Worm (Caenorhabditis elegans): ENCODE data around the gene magi-1.
A peak's percentile ranks its signal among the peaks of the same experiment; 100 is the strongest.

Gene magi-1

ce11 chrIV:11735025-11735424, 20.2 kb downstream of the magi-1 start, which contains the start of gene K01A6.6:
K01A6.6 (plus strand) TSS chrIV:11735325.
- TF ChIP-seq skn-1 (tag; optimal IDR thresholded peaks at IDR 0.05) (no peak), tlp-1 (tag; optimal IDR thresholded peaks at IDR 0.05) (no peak), pax-3 (tag; optimal IDR thresholded peaks at IDR 0.05) (no peak), mdl-1 (tag; optimal IDR thresholded peaks at IDR 0.05) (no peak), nhr-47 (tag; optimal IDR thresholded peaks at IDR 0.05) (no peak), C04F5.9 (tag; optimal IDR thresholded peaks at IDR 0.05) (no peak), isw-1 (GFP tag; IDR thresholded peaks at IDR 0.05) (no peak), unc-30 (tag; optimal IDR thresholded peaks at IDR 0.05) (no peak), nhr-237 (tag; optimal IDR thresholded peaks at IDR 0.05) (no peak), sox-4 (tag; optimal IDR thresholded peaks at IDR 0.05) (no peak), nhr-12 (tag; optimal IDR thresholded peaks at IDR 0.05) (no peak), lsy-2 (tag; optimal IDR thresholded peaks at IDR 0.05) (no peak), fkh-4 (tag; optimal IDR thresholded peaks at IDR 0.05; ENCODE audit: borderline replicate concordance) (no peak), tbx-2 (tag; optimal IDR thresholded peaks at IDR 0.05) (no peak), ceh-90 (tag; optimal IDR thresholded peaks at IDR 0.05) (no peak), ceh-88 (GFP tag; IDR thresholded peaks at IDR 0.05) (no peak), aha-1 (tag; optimal IDR thresholded peaks at IDR 0.05) (no peak), unc-130 (tag; optimal IDR thresholded peaks at IDR 0.05) (no peak), sup-37 (GFP tag; optimal IDR thresholded peaks at IDR 0.05) (no peak)

DNA sequence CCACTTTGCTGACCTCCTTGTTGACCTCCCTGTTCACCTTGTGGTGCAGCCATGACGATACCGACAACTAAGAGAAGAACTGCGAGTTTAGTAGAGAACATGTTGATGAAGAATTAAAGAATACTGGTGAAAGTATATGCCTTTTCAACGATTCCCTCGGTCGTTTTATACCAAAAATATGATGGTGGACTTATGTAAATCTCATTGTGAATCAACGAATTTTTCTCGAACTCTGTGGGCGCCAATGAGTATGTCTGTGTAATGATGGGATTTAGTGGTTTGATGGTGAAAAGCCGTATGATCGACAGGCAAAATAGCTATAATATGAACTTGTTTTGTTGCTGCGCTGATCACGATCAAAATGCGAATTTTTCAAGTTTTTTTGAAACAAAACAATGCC, 22.4 kb downstream of the magi-1 start, which contains the start of gene K01A6.8:
Gene K01A6.8, minus strand, starts transcription at position 101 of the 400 bp plus-strand sequence.
- no peak for TF ChIP-seq efl-1 (optimal IDR thresholded peaks at IDR 0.05)
- peak in 1 of 2 experiments; percentile 32 for TF ChIP-seq efl-1 (GFP tag; optimal IDR thresholded peaks at IDR 0.05 in 1 of 2)
- TF ChIP-seq nhr-19 (GFP tag; conservative IDR thresholded peaks at IDR 0.05): no peak
- TF ChIP-seq nhr-11 (tag; optimal IDR thresholded peaks at IDR 0.05): no peak

- no peak for TF ChIP-seq irx-1 (tag; optimal IDR thresholded peaks at IDR 0.05)
- no peak for TF ChIP-seq nhr-19 (GFP tag; conservative IDR thresholded peaks at IDR 0.05)
- TF ChIP-seq elt-3 (tag; optimal IDR thresholded peaks at IDR 0.05): no peak
Measured at ce11 chrIV:11738092-11738617, 23.3 kb downstream of the magi-1 start, which contains the start of gene K01A6.7. K01A6.7 (minus strand) TSS chrIV:11738567.

DNA sequence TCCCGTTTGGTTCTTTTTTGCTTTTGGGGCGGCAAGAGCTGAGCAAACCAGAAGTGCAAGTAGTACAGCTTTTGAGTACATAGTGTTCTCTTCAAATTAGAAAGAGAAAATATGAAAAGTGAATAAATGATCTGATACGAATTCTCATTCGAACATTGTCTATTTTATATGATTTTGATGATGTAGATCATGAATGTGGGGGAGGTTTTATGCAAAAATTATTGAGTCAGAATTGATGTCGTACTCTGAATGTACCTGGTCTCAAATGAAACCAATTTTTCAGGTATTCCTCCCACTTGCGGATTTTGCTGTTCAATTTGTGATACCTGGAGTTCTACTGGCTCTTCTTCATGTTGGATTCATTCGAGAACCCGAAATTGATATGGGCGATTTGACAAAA, 25.4 kb downstream of the magi-1 start, which contains the start of gene K01A6.4:
Gene K01A6.4, minus strand, starts transcription at position 101 of the 400 bp plus-strand sequence.
- no peak for TF ChIP-seq lin-13 (GFP tag; optimal IDR thresholded peaks at IDR 0.05)
- TF ChIP-seq ztf-4 (tag; optimal IDR thresholded peaks at IDR 0.05): no peak
- TF ChIP-seq hlh-17 (GFP tag; optimal IDR thresholded peaks at IDR 0.05; ENCODE audit: borderline replicate concordance): no peak
- no peak for TF ChIP-seq nhr-76 (tag; optimal IDR thresholded peaks at IDR 0.05)
- no peak for TF ChIP-seq sptf-1 (tag; optimal IDR thresholded peaks at IDR 0.05)
- no peak for TF ChIP-seq grh-1 (GFP tag; IDR thresholded peaks at IDR 0.05)
- no peak for TF ChIP-seq zip-4 (GFP tag; optimal IDR thresholded peaks at IDR 0.05)
- no peak for TF ChIP-seq snu-23 (GFP tag; optimal IDR thresholded peaks at IDR 0.05)
- no peak for TF ChIP-seq aly-2 (tag; optimal IDR thresholded peaks at IDR 0.05)
- TF ChIP-seq lin-14 (GFP tag; optimal IDR thresholded peaks at IDR 0.05): no peak

ce11 chrIV:11742406-11742805, 27.6 kb downstream of the magi-1 start, which contains the start of gene K01A6.5:
K01A6.5 (plus strand) TSS chrIV:11742706.
- no peak for TF ChIP-seq sox-4 (tag; optimal IDR thresholded peaks at IDR 0.05)
- no peak for TF ChIP-seq unc-86 (tag; optimal IDR thresholded peaks at IDR 0.05)
- TF ChIP-seq C16A3.4 (tag; optimal IDR thresholded peaks at IDR 0.05): no peak
- TF ChIP-seq nhr-11 (tag; optimal IDR thresholded peaks at IDR 0.05): no peak
- no peak for TF ChIP-seq egl-13 (tag; optimal IDR thresholded peaks at IDR 0.05)

Data from whole organism, L1 larva.